Worm (Caenorhabditis elegans) whole organism, L4 larva: ENCODE results near the gene aps-2.

Experiments
- egl-27 ChIP-seq: sonication (generic microtip); optimal IDR thresholded peaks from 3 replicates; lab custom pipeline; 2017; ENCODE audit warnings: missing biosample characterization, missing genetic modification reagents, missing genetic modification characterization
- nhr-11 ChIP-seq: fragments of 150-350 bp; optimal IDR thresholded peaks from 2 replicates; lab custom pipeline; 2014; ENCODE audit warnings: missing biosample characterization, missing genetic modification characterization
- nhr-237 ChIP-seq: sonication (generic microtip); optimal IDR thresholded peaks from 2 replicates; lab custom pipeline; 2017; ENCODE audit warnings: missing biosample characterization, missing genetic modification characterization
- nhr-76 ChIP-seq: fragments of 150-350 bp; optimal IDR thresholded peaks from 2 replicates; lab custom pipeline; 2014; ENCODE audit warnings: missing biosample characterization, missing genetic modification characterization
- snpc-4 ChIP-seq: fragments of 150-350 bp; optimal IDR thresholded peaks from 2 replicates; lab custom pipeline; 2014; ENCODE audit warnings: missing biosample characterization, missing genetic modification characterization
- unc-62 ChIP-seq, 3 experiments: fragments of 150-350 bp in 1 of 3; sonication (generic microtip); optimal IDR thresholded peaks in 2 of 3; peaks in 1 of 3; 1 replicate in 1 of 3; 2 replicates in 2 of 3; lab custom pipeline; 2014 to 2017; ENCODE audit warnings: missing biosample characterization in 3 of 3, missing genetic modification characterization in 3 of 3, missing genetic modification reagents in 3 of 3, missing genotype in 1 of 3
- zfp-2 ChIP-seq: sonication (generic microtip); optimal IDR thresholded peaks from 2 replicates; lab custom pipeline; 2016; ENCODE audit warnings: mild to moderate bottlenecking, missing genetic modification characterization, missing compliant biosample characterization

ce11 chrX:4504108-4504668 lies 46.1 kb downstream of the aps-2 start, which contains the start of gene dgk-2:
- TF ChIP-seq nhr-76 (tag; lab: Kevin White, UChicago) = no peak
- TF ChIP-seq snpc-4 (tag; lab: Kevin White, UChicago) = no peak
- TF ChIP-seq nhr-237 (tag; lab: Kevin White, UChicago) = no peak
- TF ChIP-seq egl-27 (tag; lab: Kevin White, UChicago) = no peak
- no peak for TF ChIP-seq nhr-11 (tag; lab: Kevin White, UChicago)
- TF ChIP-seq unc-62 (GFP tag; optimal IDR thresholded peaks at IDR 0.05 in 1 of 2; lab: Kevin White, UChicago) = peak in 1 of 2 experiments; percentile 93
- no peak for TF ChIP-seq unc-62 (tag; optimal IDR thresholded peaks at IDR 0.05; lab: Kevin White, UChicago)
- TF ChIP-seq zfp-2 (tag; lab: Kevin White, UChicago) = no peak
